Worm (Caenorhabditis elegans): ENCODE results near the gene golg-2.

The golg-2 gene

ce11 chrII:5055129-5055666 lies 15.3 kb upstream of the golg-2 start, which contains the start of the genes ify-1 and rpl-22 (continued):
- TF ChIP-seq zfp-3 (GFP tag; conservative IDR thresholded peaks at IDR 0.05) = peak; percentile 50; the same call in 1 of the 2 replicates
- TF ChIP-seq fos-1 (tag; optimal IDR thresholded peaks at IDR 0.05) = no peak
- TF ChIP-seq nhr-25 (tag; optimal IDR thresholded peaks at IDR 0.05; ENCODE audit: borderline replicate concordance, insufficient read depth) = peak; percentile 94
- peak; percentile 56 for TF ChIP-seq F37D6.2 (tag; optimal IDR thresholded peaks at IDR 0.05)
- peak; percentile 72 for TF ChIP-seq ctbp-1 (GFP tag; IDR thresholded peaks at IDR 0.05)
- TF ChIP-seq mdl-1 (tag; optimal IDR thresholded peaks at IDR 0.05) = peak in 1 of 2 experiments; percentile 53
- peak; percentile 51 for TF ChIP-seq snpc-4 (tag; optimal IDR thresholded peaks at IDR 0.05)
- TF ChIP-seq zip-11 (GFP tag; IDR thresholded peaks at IDR 0.05) = no peak
- TF ChIP-seq lin-38 (GFP tag; IDR thresholded peaks at IDR 0.05) = peak; percentile 99
- no peak for TF ChIP-seq ceh-44 (GFP tag; IDR thresholded peaks at IDR 0.05)
- peak; percentile 84 for TF ChIP-seq T20F7.1 (GFP tag; optimal IDR thresholded peaks at IDR 0.05)
- TF ChIP-seq hlh-11 (tag; optimal IDR thresholded peaks at IDR 0.05) = peak; percentile 89
- TF ChIP-seq zip-2 (tag; optimal IDR thresholded peaks at IDR 0.05) = peak; percentile 57
- TF ChIP-seq daf-19 (GFP tag; conservative IDR thresholded peaks at IDR 0.05) = no peak
- TF ChIP-seq lin-39 (tag; optimal IDR thresholded peaks at IDR 0.05) = no peak
- TF ChIP-seq nhr-77 (tag; optimal IDR thresholded peaks at IDR 0.05) = peak; percentile 96
- TF ChIP-seq lin-13 (GFP tag; optimal IDR thresholded peaks at IDR 0.05) = peak; percentile 89
- peak; percentile 57 for TF ChIP-seq zfp-2 (tag; optimal IDR thresholded peaks at IDR 0.05)
- no peak for TF ChIP-seq ztf-11 (tag; optimal IDR thresholded peaks at IDR 0.05)
- TF ChIP-seq D1046.2 (GFP tag; IDR thresholded peaks at IDR 0.05) = peak; percentile 100
- 0 out of 2 replicates have a peak, but pooled peaks have one; percentile 35 for TF ChIP-seq dmd-9 (GFP tag; IDR thresholded peaks at IDR 0.05)
- TF ChIP-seq pha-4 (GFP tag; IDR thresholded peaks at IDR 0.05) = peak; percentile 63; the same call in 1 of the 2 replicates
- peak; percentile 97 for TF ChIP-seq pha-4 (tag; optimal IDR thresholded peaks at IDR 0.05)
- 0 out of 2 replicates have a peak, but pooled peaks have one; percentile 42 for TF ChIP-seq egl-43 (GFP tag; IDR thresholded peaks at IDR 0.05)
- peak; percentile 92 for TF ChIP-seq arid-1 (GFP tag; conservative IDR thresholded peaks at IDR 0.05)

- TF ChIP-seq dmd-9 (GFP tag; IDR thresholded peaks at IDR 0.05) (no peak), T26A8.4 (GFP tag; IDR thresholded peaks at IDR 0.05) (no peak), F44E2.7 (GFP tag; IDR thresholded peaks at IDR 0.05) (no peak), nhr-102 (tag; optimal IDR thresholded peaks at IDR 0.05) (no peak), hlh-30 (tag; optimal IDR thresholded peaks at IDR 0.05; ENCODE audit: insufficient read depth) (no peak), ZK546.5 (tag; optimal IDR thresholded peaks at IDR 0.05) (no peak), egl-27 (tag; optimal IDR thresholded peaks at IDR 0.05) (no peak)
Measured at ce11 chrII:5050776-5051175, 10.9 kb upstream of the golg-2 start.

DNA sequence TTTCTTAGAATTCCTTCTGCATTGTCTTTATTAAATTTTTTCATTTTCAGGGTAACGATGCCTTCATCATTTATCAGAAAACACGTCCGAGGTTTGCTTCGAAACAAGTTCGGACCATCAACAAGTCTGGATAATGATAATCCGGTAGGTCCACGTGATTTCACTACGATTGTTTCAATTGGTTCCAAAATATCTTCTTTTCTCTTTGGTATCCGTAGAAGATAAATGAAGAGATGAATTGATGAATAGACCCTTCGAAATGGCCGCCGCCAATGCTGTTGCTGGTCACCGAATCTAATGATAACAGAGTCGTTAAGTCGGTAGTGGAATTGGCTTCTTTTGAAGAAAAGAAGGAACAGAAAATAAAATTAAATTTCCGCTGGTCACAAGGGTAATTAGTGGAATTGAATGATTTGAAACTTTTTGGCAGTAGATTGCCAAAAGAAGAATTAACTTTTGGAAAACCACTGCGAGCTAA lies 10.0 kb upstream of the golg-2 start, which contains the start of gene F33G12.6:
Gene F33G12.6, plus strand, starts transcription at position 51 of the 478 bp plus-strand sequence.
- no peak for TF ChIP-seq egl-27 (tag; optimal IDR thresholded peaks at IDR 0.05)
- no peak for TF ChIP-seq ceh-28 (tag; optimal IDR thresholded peaks at IDR 0.05)
- TF ChIP-seq unc-62 (GFP tag; optimal IDR thresholded peaks at IDR 0.05 in 1 of 2) = peak in 1 of 2 experiments; percentile 66
- no peak for TF ChIP-seq unc-62 (tag; optimal IDR thresholded peaks at IDR 0.05)
- TF ChIP-seq nhr-102 (tag; optimal IDR thresholded peaks at IDR 0.05) = no peak
- TF ChIP-seq aha-1 (tag) = peak; percentile 44
- TF ChIP-seq nhr-42 (GFP tag; IDR thresholded peaks at IDR 0.05) = no peak
- TF ChIP-seq lin-29 (GFP tag; IDR thresholded peaks at IDR 0.05) = no peak
- no peak for TF ChIP-seq Y5F2A.4 (GFP tag; optimal IDR thresholded peaks at IDR 0.05)
- no peak for TF ChIP-seq dmd-8 (GFP tag; IDR thresholded peaks at IDR 0.05)
- TF ChIP-seq D1046.2 (GFP tag; IDR thresholded peaks at IDR 0.05) = no peak
- TF ChIP-seq hlh-30 (tag; optimal IDR thresholded peaks at IDR 0.05; ENCODE audit: insufficient read depth) = peak; percentile 15

All from whole organism, L4 larva.